Worm (Caenorhabditis elegans) whole organism, L1 larva: ENCODE results near the gene grl-10.

ENCODE experiments used
- elt-2 ChIP-seq: sonication (generic microtip); optimal IDR thresholded peaks from 2 replicates; lab custom pipeline; 2016; ENCODE audit warnings: missing genetic modification characterization, mild to moderate bottlenecking, inconsistent platforms, missing compliant biosample characterization, missing genetic modification reagents
- fos-1 ChIP-seq: fragments of 150-350 bp; optimal IDR thresholded peaks from 2 replicates; lab custom pipeline; 2014; ENCODE audit warnings: missing biosample characterization, missing genetic modification characterization
- pqm-1 ChIP-seq: sonication (generic microtip); optimal IDR thresholded peaks from 3 replicates; lab custom pipeline; 2017; ENCODE audit warnings: missing biosample characterization, missing genetic modification characterization

DNA sequence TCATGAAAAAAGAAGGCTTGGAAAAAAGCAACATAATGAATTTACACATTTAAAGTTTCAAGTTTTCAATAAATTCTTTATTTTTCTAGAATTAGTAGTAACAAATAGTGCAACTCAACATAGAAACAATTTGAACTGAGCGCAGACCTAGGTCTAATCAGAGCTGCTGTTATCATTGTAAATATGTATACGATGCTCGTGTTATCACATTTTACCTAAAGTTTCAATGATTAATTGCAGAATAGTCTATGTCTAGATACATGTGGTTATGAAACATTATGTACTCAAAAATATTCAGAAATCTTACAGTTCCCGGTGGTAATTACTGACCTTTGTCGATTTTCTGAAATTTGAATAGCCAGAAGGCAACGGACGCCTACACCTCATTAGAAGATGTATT is 18.4 kb upstream of the grl-10 start:
- TF ChIP-seq pqm-1 (no peak), fos-1 (tag; lab: Kevin White, UChicago) (no peak), elt-2 (tag; lab: Kevin White, UChicago) (peak; percentile 38)
